Worm (Caenorhabditis elegans) whole organism, L4 larva: ENCODE results near the gene Y41D4B.4.

Experiments used
- T20F7.1 ChIP-seq: fragments of 200-800 bp; sonication (Bioruptor generic); optimal IDR thresholded peaks from 2 replicates; lab custom pipeline; 2018; ENCODE audit warnings: mild to moderate bottlenecking, missing genetic modification characterization, missing compliant biosample characterization
- arid-1 ChIP-seq: fragments of 200-800 bp; sonication (Bioruptor generic); conservative IDR thresholded peaks from 2 replicates; pipeline ENCODE4 v1.3.6; 2022; ENCODE audit warnings: missing genetic modification reagents, missing genetic modification characterization, missing compliant biosample characterization
- ceh-82 ChIP-seq: sonication (generic microtip); optimal IDR thresholded peaks from 2 replicates; lab custom pipeline; 2017; ENCODE audit warnings: missing biosample characterization, missing genetic modification characterization
- egl-27 ChIP-seq: sonication (generic microtip); optimal IDR thresholded peaks from 3 replicates; lab custom pipeline; 2017; ENCODE audit warnings: missing biosample characterization, missing genetic modification reagents, missing genetic modification characterization
- mdl-1 ChIP-seq, 2 experiments: fragments of 150-350 bp in 1 of 2; sonication (generic microtip) in 1 of 2; optimal IDR thresholded peaks; 2 replicates each; lab custom pipeline; 2014 to 2017; ENCODE audit warnings: missing biosample characterization in 2 of 2, missing genetic modification characterization in 2 of 2
- mxl-3 ChIP-seq: fragments of 200-800 bp; sonication (Bioruptor generic); optimal IDR thresholded peaks from 2 replicates; lab custom pipeline; 2018; ENCODE audit warnings: mild to moderate bottlenecking, missing genetic modification characterization, missing compliant biosample characterization
- nhr-237 ChIP-seq: sonication (generic microtip); optimal IDR thresholded peaks from 2 replicates; lab custom pipeline; 2017; ENCODE audit warnings: missing biosample characterization, missing genetic modification characterization
- nhr-25 ChIP-seq: sonication (generic microtip); optimal IDR thresholded peaks from 2 replicates; lab custom pipeline; 2017; ENCODE audit warnings: missing genetic modification characterization, mild to moderate bottlenecking, missing compliant biosample characterization, antibody characterized with exemption, moderate library complexity, borderline replicate concordance; ENCODE audit not compliant: insufficient read depth
- nhr-77 ChIP-seq: fragments of 150-350 bp; optimal IDR thresholded peaks from 2 replicates; lab custom pipeline; 2014; ENCODE audit warnings: missing biosample characterization, missing genetic modification characterization
- pha-4 ChIP-seq, 2 experiments: fragments of 150-350 bp in 1 of 2; fragments of 200-800 bp in 1 of 2; sonication (Bioruptor generic) in 1 of 2; IDR thresholded peaks in 1 of 2; optimal IDR thresholded peaks in 1 of 2; 2 replicates each; pipeline versions ENCODE4 v1.3.6 to Lab custom; 2014 to 2022; ENCODE audit warnings: missing genetic modification characterization in 2 of 2, missing genetic modification reagents in 2 of 2, missing biosample characterization in 1 of 2, missing compliant biosample characterization in 1 of 2
- snpc-1.2 ChIP-seq: fragments of 200-800 bp; sonication (Bioruptor generic); IDR thresholded peaks from 2 replicates; pipeline ENCODE4 v1.3.6; 2022; ENCODE audit warnings: missing genetic modification reagents, missing genetic modification characterization, missing compliant biosample characterization

DNA sequence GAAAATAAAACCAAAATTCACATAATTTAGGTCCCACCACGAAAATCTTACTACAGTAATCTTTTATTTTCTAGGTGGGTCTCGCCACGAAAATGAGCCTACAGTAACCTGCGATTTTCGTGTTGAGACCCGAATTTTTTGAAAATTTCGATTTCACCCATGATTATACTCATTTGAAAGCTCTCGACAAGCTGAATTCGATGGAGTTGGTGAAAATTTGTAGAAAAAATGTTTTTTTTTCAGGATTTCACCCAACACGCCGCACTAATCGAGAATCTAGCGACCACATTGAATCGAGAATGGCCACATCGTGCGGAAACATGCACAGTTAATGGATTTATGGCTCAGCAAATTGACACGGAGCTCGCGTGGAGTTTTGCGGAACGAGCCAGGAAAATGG lies 3.0 kb downstream of the Y41D4B.4 start:
- no peak for TF ChIP-seq nhr-77 (tag; lab: Kevin White, UChicago)
- no peak for TF ChIP-seq nhr-237 (tag; lab: Kevin White, UChicago)
- TF ChIP-seq pha-4 (GFP tag; IDR thresholded peaks at IDR 0.05; lab: Robert Waterston, UW), result no peak
- no peak for TF ChIP-seq pha-4 (tag; optimal IDR thresholded peaks at IDR 0.05; lab: Kevin White, UChicago)
- no peak for TF ChIP-seq snpc-1.2 (GFP tag; lab: Robert Waterston, UW)
- no peak for TF ChIP-seq T20F7.1 (GFP tag; lab: Kevin White, UChicago)
- no peak for TF ChIP-seq nhr-25
- TF ChIP-seq egl-27 (tag; lab: Kevin White, UChicago), result no peak
- TF ChIP-seq mxl-3, result no peak
- no peak for TF ChIP-seq arid-1 (GFP tag; lab: Robert Waterston, UW)
- no peak for TF ChIP-seq mdl-1 (tag; optimal IDR thresholded peaks at IDR 0.05; lab: Kevin White, UChicago)
- TF ChIP-seq ceh-82 (tag; lab: Kevin White, UChicago), result no peak
